Worm (Caenorhabditis elegans): Measurements from ENCODE around the gene F09C12.2.

The F09C12.2 gene

ce11 chrII:5085450-5085849, 24.4 kb upstream of the F09C12.2 start, which contains the start of gene txt-9:
txt-9 (plus strand) TSS chrII:5085785.
- no peak for TF ChIP-seq ref-1 (GFP tag; conservative IDR thresholded peaks at IDR 0.05)
- TF ChIP-seq klf-2 (GFP tag; conservative IDR thresholded peaks at IDR 0.05) = no peak
- TF ChIP-seq flt-1 (GFP tag; IDR thresholded peaks at IDR 0.05) = no peak
- no peak for TF ChIP-seq ztf-23 (GFP tag; IDR thresholded peaks at IDR 0.05)
- no peak for TF ChIP-seq T22C8.4 (GFP tag; IDR thresholded peaks at IDR 0.05)
- TF ChIP-seq cog-1 (tag; optimal IDR thresholded peaks at IDR 0.05) = no peak
- no peak for TF ChIP-seq tab-1 (GFP tag; IDR thresholded peaks at IDR 0.05)
- no peak for TF ChIP-seq med-1 (GFP tag; optimal IDR thresholded peaks at IDR 0.05; ENCODE audit: insufficient read depth)
- no peak for TF ChIP-seq ztf-29 (GFP tag; IDR thresholded peaks at IDR 0.05)

- TF ChIP-seq T22C8.4 (GFP tag; IDR thresholded peaks at IDR 0.05) = no peak
- no peak for TF ChIP-seq klf-2 (GFP tag; conservative IDR thresholded peaks at IDR 0.05)
- TF ChIP-seq med-1 (GFP tag; optimal IDR thresholded peaks at IDR 0.05; ENCODE audit: insufficient read depth) = no peak
- TF ChIP-seq ref-1 (GFP tag; conservative IDR thresholded peaks at IDR 0.05) = no peak
- no peak for TF ChIP-seq ztf-29 (GFP tag; IDR thresholded peaks at IDR 0.05)
- TF ChIP-seq ztf-23 (GFP tag; IDR thresholded peaks at IDR 0.05) = no peak
- TF ChIP-seq flt-1 (GFP tag; IDR thresholded peaks at IDR 0.05) = no peak
- no peak for TF ChIP-seq tab-1 (GFP tag; IDR thresholded peaks at IDR 0.05)
Observed at ce11 chrII:5086143-5086542, 23.7 kb upstream of the F09C12.2 start.

- no peak for TF ChIP-seq ztf-23 (GFP tag; IDR thresholded peaks at IDR 0.05)
Observed at ce11 chrII:5091640-5092243, 18.1 kb upstream of the F09C12.2 start, which contains the start of gene pld-1. pld-1 (minus strand) TSS chrII:5091690.

- TF ChIP-seq klf-2 (GFP tag; conservative IDR thresholded peaks at IDR 0.05) = no peak
- TF ChIP-seq cog-1 (tag; optimal IDR thresholded peaks at IDR 0.05) = peak; percentile 82
- no peak for TF ChIP-seq tab-1 (GFP tag; IDR thresholded peaks at IDR 0.05)
Observed at ce11 chrII:5092362-5093281, 17.2 kb upstream of the F09C12.2 start, which contains the start of gene C04G6.2. C04G6.2 (plus strand) TSS chrII:5093231.

ce11 chrII:5093945-5094344, 15.9 kb upstream of the F09C12.2 start, which contains the start of gene C04G6.13:
C04G6.13 (plus strand) TSS chrII:5094245.
- TF ChIP-seq T22C8.4 (GFP tag; IDR thresholded peaks at IDR 0.05) (no peak), ref-1 (GFP tag; conservative IDR thresholded peaks at IDR 0.05) (no peak)

ce11 chrII:5097463-5097862, 12.3 kb upstream of the F09C12.2 start:
- peak; percentile 99 for TF ChIP-seq ref-1 (GFP tag; conservative IDR thresholded peaks at IDR 0.05)
- TF ChIP-seq ztf-29 (GFP tag; IDR thresholded peaks at IDR 0.05) = peak; percentile 57; the same call in 1 of the 2 replicates
- TF ChIP-seq tab-1 (GFP tag; IDR thresholded peaks at IDR 0.05) = peak; percentile 85
- peak; percentile 98 for TF ChIP-seq ztf-23 (GFP tag; IDR thresholded peaks at IDR 0.05)
- peak; percentile 98 for TF ChIP-seq klf-2 (GFP tag; conservative IDR thresholded peaks at IDR 0.05)
- TF ChIP-seq flt-1 (GFP tag; IDR thresholded peaks at IDR 0.05) = peak; percentile 88

ce11 chrII:5099034-5099433, 10.8 kb upstream of the F09C12.2 start:
- TF ChIP-seq ref-1 (GFP tag; conservative IDR thresholded peaks at IDR 0.05) (no peak), cog-1 (tag; optimal IDR thresholded peaks at IDR 0.05) (no peak), ztf-23 (GFP tag; IDR thresholded peaks at IDR 0.05) (no peak), ztf-29 (GFP tag; IDR thresholded peaks at IDR 0.05) (no peak), tab-1 (GFP tag; IDR thresholded peaks at IDR 0.05) (no peak), flt-1 (GFP tag; IDR thresholded peaks at IDR 0.05) (no peak), T22C8.4 (GFP tag; IDR thresholded peaks at IDR 0.05) (no peak), med-1 (GFP tag; optimal IDR thresholded peaks at IDR 0.05; ENCODE audit: insufficient read depth) (no peak), klf-2 (GFP tag; conservative IDR thresholded peaks at IDR 0.05) (no peak)

ce11 chrII:5099649-5100048, 10.2 kb upstream of the F09C12.2 start, which contains the start of gene C04G6.6:
C04G6.6 (minus strand) TSS chrII:5099749.
- TF ChIP-seq cog-1 (tag; optimal IDR thresholded peaks at IDR 0.05) (no peak), T22C8.4 (GFP tag; IDR thresholded peaks at IDR 0.05) (no peak), tab-1 (GFP tag; IDR thresholded peaks at IDR 0.05) (no peak), med-1 (GFP tag; optimal IDR thresholded peaks at IDR 0.05; ENCODE audit: insufficient read depth) (no peak), ztf-29 (GFP tag; IDR thresholded peaks at IDR 0.05) (no peak), klf-2 (GFP tag; conservative IDR thresholded peaks at IDR 0.05) (no peak), ref-1 (GFP tag; conservative IDR thresholded peaks at IDR 0.05) (no peak), flt-1 (GFP tag; IDR thresholded peaks at IDR 0.05) (no peak), ztf-23 (GFP tag; IDR thresholded peaks at IDR 0.05) (no peak)

ce11 chrII:5101701-5102100, 8.1 kb upstream of the F09C12.2 start, which contains the start of the genes idpb-3 and idpb-1:
idpb-3 (minus strand) TSS chrII:5101801.
idpb-1 (plus strand) TSS chrII:5101984.
- TF ChIP-seq flt-1 (GFP tag; IDR thresholded peaks at IDR 0.05) (no peak), ref-1 (GFP tag; conservative IDR thresholded peaks at IDR 0.05) (no peak), T22C8.4 (GFP tag; IDR thresholded peaks at IDR 0.05) (no peak), klf-2 (GFP tag; conservative IDR thresholded peaks at IDR 0.05) (no peak), med-1 (GFP tag; optimal IDR thresholded peaks at IDR 0.05; ENCODE audit: insufficient read depth) (no peak), ztf-29 (GFP tag; IDR thresholded peaks at IDR 0.05) (no peak), ztf-23 (GFP tag; IDR thresholded peaks at IDR 0.05) (no peak), cog-1 (tag; optimal IDR thresholded peaks at IDR 0.05) (no peak), tab-1 (GFP tag; IDR thresholded peaks at IDR 0.05) (no peak)

ce11 chrII:5103189-5103588, 6.6 kb upstream of the F09C12.2 start:
- TF ChIP-seq cog-1 (tag; optimal IDR thresholded peaks at IDR 0.05) (no peak), med-1 (GFP tag; optimal IDR thresholded peaks at IDR 0.05; ENCODE audit: insufficient read depth) (no peak), ref-1 (GFP tag; conservative IDR thresholded peaks at IDR 0.05) (no peak), T22C8.4 (GFP tag; IDR thresholded peaks at IDR 0.05) (no peak), ztf-29 (GFP tag; IDR thresholded peaks at IDR 0.05) (no peak), tab-1 (GFP tag; IDR thresholded peaks at IDR 0.05) (no peak), flt-1 (GFP tag; IDR thresholded peaks at IDR 0.05) (no peak), klf-2 (GFP tag; conservative IDR thresholded peaks at IDR 0.05) (no peak)

Data from whole organism, midembryonic.